Worm (Caenorhabditis elegans): ENCODE results near the gene act-3.

ce11 chrV:11041499-11041898 lies 32.8 kb downstream of the act-3 start, which contains the start of gene C45B11.5:
- TF ChIP-seq lsy-2 (tag; optimal IDR thresholded peaks at IDR 0.05) (no peak), lin-13 (GFP tag; optimal IDR thresholded peaks at IDR 0.05) (no peak), nhr-11 (tag; optimal IDR thresholded peaks at IDR 0.05) (no peak), jun-1 (tag; optimal IDR thresholded peaks at IDR 0.05) (no peak), Y48G9A.11 (GFP tag; IDR thresholded peaks at IDR 0.05) (no peak), unc-62 (GFP tag; optimal IDR thresholded peaks at IDR 0.05 in 1 of 2) (no peak), unc-62 (tag; optimal IDR thresholded peaks at IDR 0.05) (no peak), nhr-48 (tag; optimal IDR thresholded peaks at IDR 0.05) (no peak)

Data from whole organism, L4 larva.